Fruit fly (Drosophila melanogaster): ENCODE data around the gene BORCS5.

The BORCS5 gene

DNA sequence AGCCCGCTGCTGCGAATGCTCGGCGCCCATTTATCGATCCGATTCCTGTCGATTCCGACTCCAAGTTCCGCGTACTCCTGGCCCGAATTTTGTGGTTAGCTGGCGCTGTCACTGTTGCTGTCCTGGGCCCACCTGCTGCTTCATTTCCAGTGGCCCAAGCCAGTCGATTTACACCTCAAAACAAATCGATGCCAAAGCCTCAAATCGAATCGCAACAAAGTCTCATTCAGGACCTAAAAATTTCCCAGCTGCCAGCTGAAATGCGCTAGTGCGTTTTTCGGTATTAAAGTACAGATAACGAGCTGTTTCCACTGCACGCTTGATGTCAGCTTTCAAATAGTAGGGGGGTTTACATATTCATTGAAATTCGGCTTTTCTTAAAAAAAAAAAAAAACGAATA is at the start of gene BORCS5:
TSS of gene BORCS5 (minus strand) at position 263 of the 400 bp plus-strand sequence.
- TF ChIP-seq CG15336 (GFP tag; IDR thresholded peaks at IDR 0.05) (0 out of 2 replicates have a peak, but pooled peaks have one; percentile 7), acj6 (GFP tag; optimal IDR thresholded peaks at IDR 0.05) (no peak), eg (GFP tag; IDR thresholded peaks at IDR 0.05) (no peak), CG6163 (GFP tag; IDR thresholded peaks at IDR 0.05) (no peak), Met (GFP tag; optimal IDR thresholded peaks at IDR 0.05) (no peak), ss (GFP tag; optimal IDR thresholded peaks at IDR 0.05) (no peak), dsx (GFP tag; optimal IDR thresholded peaks at IDR 0.05; ENCODE audit: poor library complexity, severe bottlenecking) (peak; percentile 97), CG4318 (GFP tag; optimal IDR thresholded peaks at IDR 0.05) (no peak), achi (GFP tag; optimal IDR thresholded peaks at IDR 0.05) (no peak), CG6276 (GFP tag; optimal IDR thresholded peaks at IDR 0.05) (no peak), lz (GFP tag; optimal IDR thresholded peaks at IDR 0.05) (no peak), pdm3 (GFP tag; optimal IDR thresholded peaks at IDR 0.05) (no peak), CG34406 (GFP tag; optimal IDR thresholded peaks at IDR 0.05) (no peak), fkh (GFP tag; optimal IDR thresholded peaks at IDR 0.05) (no peak), topi (GFP tag; optimal IDR thresholded peaks at IDR 0.05) (no peak), dac (GFP tag; optimal IDR thresholded peaks at IDR 0.05) (no peak)

DNA sequence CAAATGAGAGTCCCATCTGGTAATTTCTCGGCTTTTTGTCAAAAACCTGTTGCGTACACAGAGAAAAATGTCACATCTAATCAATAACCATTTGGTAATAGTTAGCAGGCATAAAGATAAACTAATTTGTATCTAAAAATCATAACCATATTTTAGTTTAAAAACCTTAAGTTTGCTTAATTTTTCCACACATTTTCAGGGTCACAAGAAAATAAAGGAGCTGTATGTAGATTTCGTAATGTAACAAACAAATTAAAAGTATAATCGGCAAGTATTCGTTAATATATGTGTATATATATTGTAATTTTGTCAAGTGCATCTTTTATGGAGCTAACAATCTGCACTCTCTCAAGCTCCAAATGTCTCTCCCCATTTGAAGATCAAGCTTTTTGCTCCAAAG is 48.4 kb upstream of the BORCS5 start:
- TF ChIP-seq Ets21C (GFP tag; optimal IDR thresholded peaks at IDR 0.05) (peak; percentile 66), CG15336 (GFP tag; IDR thresholded peaks at IDR 0.05) (peak; percentile 95), svp (GFP tag) (peak; percentile 93), Met (GFP tag; optimal IDR thresholded peaks at IDR 0.05) (peak; percentile 88), net (GFP tag; optimal IDR thresholded peaks at IDR 0.05) (peak; percentile 77), pdm3 (GFP tag; optimal IDR thresholded peaks at IDR 0.05) (peak; percentile 79), Smox (GFP tag; optimal IDR thresholded peaks at IDR 0.05) (peak; percentile 82), CG6276 (GFP tag; optimal IDR thresholded peaks at IDR 0.05) (peak; percentile 92), Hr4 (GFP tag; optimal IDR thresholded peaks at IDR 0.05) (peak; percentile 83), CG4318 (GFP tag; optimal IDR thresholded peaks at IDR 0.05) (peak; percentile 86), CG9139 (GFP tag; optimal IDR thresholded peaks at IDR 0.05) (no peak), Blimp-1 (GFP tag; optimal IDR thresholded peaks at IDR 0.05) (peak; percentile 61), CG32006 (GFP tag; optimal IDR thresholded peaks at IDR 0.05) (peak; percentile 92), Eip78C (GFP tag) (peak; percentile 97), Hr39 (GFP tag; optimal IDR thresholded peaks at IDR 0.05) (peak; percentile 75), spab (GFP tag; optimal IDR thresholded peaks at IDR 0.05) (peak; percentile 30), CG34406 (GFP tag; optimal IDR thresholded peaks at IDR 0.05) (peak; percentile 71), Gug (GFP tag; IDR thresholded peaks at IDR 0.05) (peak; percentile 76), fd59A (GFP tag; optimal IDR thresholded peaks at IDR 0.05) (peak; percentile 28), CG6808 (GFP tag; optimal IDR thresholded peaks at IDR 0.05) (peak; percentile 33), CG3919 (GFP tag; optimal IDR thresholded peaks at IDR 0.05) (peak; percentile 79), CG10631 (GFP tag; optimal IDR thresholded peaks at IDR 0.05) (peak; percentile 78), lz (GFP tag; optimal IDR thresholded peaks at IDR 0.05) (peak; percentile 85), Ets96B (tag; optimal IDR thresholded peaks at IDR 0.05) (peak; percentile 64), CG8119 (GFP tag; IDR thresholded peaks at IDR 0.05) (peak; percentile 90), esn (GFP tag; optimal IDR thresholded peaks at IDR 0.05) (peak; percentile 87), OdsH (GFP tag; optimal IDR thresholded peaks at IDR 0.05) (peak; percentile 84), CG11294 (GFP tag; IDR thresholded peaks at IDR 0.05) (peak; percentile 75), CG1621 (tag; optimal IDR thresholded peaks at IDR 0.05) (peak; percentile 36), CG6854 (GFP tag; optimal IDR thresholded peaks at IDR 0.05) (peak; percentile 73), CG6792 (GFP tag; optimal IDR thresholded peaks at IDR 0.05) (peak; percentile 77), Sox102F (GFP tag; optimal IDR thresholded peaks at IDR 0.05) (peak; percentile 73), CG10669 (GFP tag; optimal IDR thresholded peaks at IDR 0.05) (peak; percentile 55), CG8632 (GFP tag; optimal IDR thresholded peaks at IDR 0.05) (peak; percentile 78), cyc (GFP tag; optimal IDR thresholded peaks at IDR 0.05) (peak; percentile 76), CG8319 (GFP tag; optimal IDR thresholded peaks at IDR 0.05) (peak; percentile 50), CG3032 (tag; optimal IDR thresholded peaks at IDR 0.05) (peak; percentile 70), CG7368 (GFP tag; optimal IDR thresholded peaks at IDR 0.05) (peak; percentile 53), ss (GFP tag; optimal IDR thresholded peaks at IDR 0.05) (peak; percentile 36 to 42), Lpt (GFP tag; optimal IDR thresholded peaks at IDR 0.05) (peak; percentile 81), vri (GFP tag; optimal IDR thresholded peaks at IDR 0.05) (peak; percentile 63), CG6163 (GFP tag; IDR thresholded peaks at IDR 0.05) (peak; percentile 81)
